Worm (Caenorhabditis elegans) whole organism, L4/young adult: ENCODE results near the gene ugt-8.

Source experiments
- W03F9.2 ChIP-seq: fragments of 150-350 bp; optimal IDR thresholded peaks from 2 replicates; lab custom pipeline; 2014; ENCODE audit warnings: missing biosample characterization, missing genetic modification characterization
- dao-5 ChIP-seq: sonication (generic microtip); optimal IDR thresholded peaks from 2 replicates; lab custom pipeline; 2016; ENCODE audit warnings: missing genotype, missing genetic modification characterization, moderate library complexity, missing compliant biosample characterization
- him-1 ChIP-seq: sonication (generic microtip); optimal IDR thresholded peaks from 2 replicates; lab custom pipeline; 2016; ENCODE audit warnings: missing genotype, missing genetic modification reagents, missing genetic modification characterization, missing compliant biosample characterization

ce11 chrV:4891305-4891704 lies 12.4 kb upstream of the ugt-8 start:
- TF ChIP-seq W03F9.2: no peak
- no peak for TF ChIP-seq him-1
- no peak for TF ChIP-seq dao-5 (tag; lab: Kevin White, UChicago)
